Worm (Caenorhabditis elegans): ENCODE results near the gene pfkb-1.2.

- no peak for TF ChIP-seq tbx-2 (tag; optimal IDR thresholded peaks at IDR 0.05)
- TF ChIP-seq unc-55 (GFP tag; optimal IDR thresholded peaks at IDR 0.05), result no peak
- TF ChIP-seq fkh-10 (GFP tag; optimal IDR thresholded peaks at IDR 0.05), result no peak
- TF ChIP-seq eyg-1 (tag; optimal IDR thresholded peaks at IDR 0.05), result no peak
- TF ChIP-seq ceh-34 (tag; optimal IDR thresholded peaks at IDR 0.05), result no peak
- TF ChIP-seq unc-86 (tag; optimal IDR thresholded peaks at IDR 0.05), result no peak
- TF ChIP-seq elt-4 (tag; optimal IDR thresholded peaks at IDR 0.05), result no peak
- TF ChIP-seq hlh-13 (GFP tag; optimal IDR thresholded peaks at IDR 0.05), result no peak
Measured at ce11 chrIV:5895190-5895589, 46.5 kb upstream of the pfkb-1.2 start, which contains the start of gene nspb-6.
